Worm (Caenorhabditis elegans) whole organism, L1 larva: Measurements from ENCODE around the gene C48B4.11.
A peak's percentile ranks its signal among the peaks of the same experiment; 100 is the strongest.

ENCODE experiments used
- C16A3.4 ChIP-seq: fragments of 150-350 bp; optimal IDR thresholded peaks from 2 replicates; lab custom pipeline; 2014; ENCODE audit warnings: missing biosample characterization, missing genetic modification characterization
- F16B12.6 ChIP-seq: fragments of 150-350 bp; optimal IDR thresholded peaks from 2 replicates; lab custom pipeline; 2014; ENCODE audit warnings: missing biosample characterization, missing genetic modification characterization
- blmp-1 ChIP-seq: fragments of 150-350 bp; optimal IDR thresholded peaks from 2 replicates; lab custom pipeline; 2014; ENCODE audit warnings: missing biosample characterization, missing genetic modification characterization
- dpl-1 ChIP-seq, 3 experiments: fragments of 150-350 bp in 2 of 3; sonication (generic microtip) in 1 of 3; optimal IDR thresholded peaks; 2 replicates each; lab custom pipeline; 2014 to 2017; ENCODE audit warnings: missing biosample characterization in 3 of 3, missing genetic modification characterization in 3 of 3, missing genetic modification reagents in 3 of 3
- dsc-1 ChIP-seq: sonication (generic microtip); optimal IDR thresholded peaks from 2 replicates; lab custom pipeline; 2016; ENCODE audit warnings: mild to moderate bottlenecking, missing genetic modification characterization, missing compliant biosample characterization
- efl-1 ChIP-seq, 4 experiments: fragments of 150-350 bp; optimal IDR thresholded peaks in 3 of 4; peaks in 1 of 4; 1 replicate in 1 of 4; 2 replicates in 3 of 4; lab custom pipeline; 2014; ENCODE audit warnings: missing biosample characterization in 2 of 4, missing genetic modification characterization in 2 of 4, missing genetic modification reagents in 2 of 4
- efl-3 ChIP-seq: fragments of 200-800 bp; sonication (Bioruptor generic); optimal IDR thresholded peaks from 2 replicates; lab custom pipeline; 2018; ENCODE audit warnings: mild to moderate bottlenecking, missing genetic modification characterization, missing compliant biosample characterization
- elt-2 ChIP-seq: sonication (generic microtip); optimal IDR thresholded peaks from 2 replicates; lab custom pipeline; 2016; ENCODE audit warnings: missing genetic modification characterization, mild to moderate bottlenecking, inconsistent platforms, missing compliant biosample characterization, missing genetic modification reagents
- elt-3 ChIP-seq, 6 experiments: fragments of 150-350 bp in 1 of 6; sonication (generic microtip); optimal IDR thresholded peaks; 2 replicates each; lab custom pipeline; 2017 to 2018; ENCODE audit warnings: missing biosample characterization in 6 of 6, missing genetic modification characterization in 6 of 6, inconsistent platforms in 1 of 6
- fkh-8 ChIP-seq: sonication (generic microtip); optimal IDR thresholded peaks from 2 replicates; lab custom pipeline; 2016; ENCODE audit warnings: mild to moderate bottlenecking, missing genetic modification characterization, missing compliant biosample characterization
- fos-1 ChIP-seq: fragments of 150-350 bp; optimal IDR thresholded peaks from 2 replicates; lab custom pipeline; 2014; ENCODE audit warnings: missing biosample characterization, missing genetic modification characterization
- hlh-4 ChIP-seq: sonication (generic microtip); optimal IDR thresholded peaks from 2 replicates; lab custom pipeline; 2016; ENCODE audit warnings: mild to moderate bottlenecking, missing genetic modification characterization, missing compliant biosample characterization
- hpl-2 ChIP-seq: fragments of 150-350 bp; optimal IDR thresholded peaks from 2 replicates; lab custom pipeline; 2014; ENCODE audit warnings: missing biosample characterization, missing genetic modification reagents, missing genetic modification characterization
- irx-1 ChIP-seq: sonication (generic microtip); optimal IDR thresholded peaks from 2 replicates; lab custom pipeline; 2016; ENCODE audit warnings: missing genetic modification characterization, missing compliant biosample characterization
- isw-1 ChIP-seq: fragments of 200-800 bp; sonication (Bioruptor generic); IDR thresholded peaks from 2 replicates; pipeline ENCODE4 v1.3.6; 2022; ENCODE audit warnings: missing genetic modification characterization, missing compliant biosample characterization
- jun-1 ChIP-seq: fragments of 150-350 bp; optimal IDR thresholded peaks from 2 replicates; lab custom pipeline; 2014; ENCODE audit warnings: missing biosample characterization, missing genetic modification reagents, missing genetic modification characterization
- lin-14 ChIP-seq: fragments of 200-800 bp; sonication (Bioruptor generic); optimal IDR thresholded peaks from 2 replicates; lab custom pipeline; 2018; ENCODE audit warnings: mild to moderate bottlenecking, missing genetic modification characterization, moderate library complexity, missing compliant biosample characterization
- lin-15B ChIP-seq: fragments of 150-350 bp; sonication (generic microtip); optimal IDR thresholded peaks from 3 replicates; lab custom pipeline; 2014; ENCODE audit warnings: missing biosample characterization, missing genetic modification characterization
- lin-35 ChIP-seq, 2 experiments: fragments of 150-350 bp; optimal IDR thresholded peaks; 2 replicates each; lab custom pipeline; 2014; ENCODE audit warnings: missing biosample characterization in 2 of 2, missing genetic modification characterization in 2 of 2, missing genetic modification reagents in 2 of 2
- lin-39 ChIP-seq: fragments of 150-350 bp; optimal IDR thresholded peaks from 2 replicates; lab custom pipeline; 2014; ENCODE audit warnings: missing biosample characterization, missing genetic modification reagents, missing genetic modification characterization
- lir-3 ChIP-seq: sonication (generic microtip); optimal IDR thresholded peaks from 2 replicates; lab custom pipeline; 2016; ENCODE audit warnings: mild to moderate bottlenecking, missing genetic modification characterization, moderate library complexity, missing compliant biosample characterization; ENCODE audit not compliant: poor library complexity
- lsy-2 ChIP-seq, 2 experiments: fragments of 150-350 bp; optimal IDR thresholded peaks; 2 replicates each; lab custom pipeline; 2014; ENCODE audit warnings: missing biosample characterization in 2 of 2, missing genetic modification characterization in 2 of 2
- mab-9 ChIP-seq: fragments of 200-800 bp; sonication (Bioruptor generic); IDR thresholded peaks from 2 replicates; pipeline ENCODE4 v1.3.6; 2022; ENCODE audit warnings: missing genetic modification reagents, missing genetic modification characterization, missing compliant biosample characterization
- mef-2 ChIP-seq: fragments of 150-350 bp; optimal IDR thresholded peaks from 2 replicates; lab custom pipeline; 2014; ENCODE audit warnings: missing biosample characterization, missing genetic modification characterization
- mep-1 ChIP-seq: fragments of 150-350 bp; optimal IDR thresholded peaks from 2 replicates; lab custom pipeline; 2014; ENCODE audit warnings: missing biosample characterization, missing genetic modification characterization
- nhr-20 ChIP-seq: sonication (generic microtip); optimal IDR thresholded peaks from 2 replicates; lab custom pipeline; 2016; ENCODE audit warnings: mild to moderate bottlenecking, missing genetic modification characterization, missing compliant biosample characterization
- nhr-237 ChIP-seq: fragments of 150-350 bp; optimal IDR thresholded peaks from 2 replicates; lab custom pipeline; 2014; ENCODE audit warnings: missing biosample characterization, missing genetic modification characterization
- nhr-28 ChIP-seq: fragments of 150-350 bp; optimal IDR thresholded peaks from 2 replicates; lab custom pipeline; 2014; ENCODE audit warnings: missing biosample characterization, missing genetic modification characterization
- nhr-47 ChIP-seq: sonication (generic microtip); optimal IDR thresholded peaks from 2 replicates; lab custom pipeline; 2016; ENCODE audit warnings: mild to moderate bottlenecking, missing genetic modification characterization, moderate library complexity, missing compliant biosample characterization
- nhr-71 ChIP-seq: sonication (generic microtip); optimal IDR thresholded peaks from 2 replicates; lab custom pipeline; 2016; ENCODE audit warnings: mild to moderate bottlenecking, missing genetic modification characterization, moderate library complexity, missing compliant biosample characterization
- nhr-77 ChIP-seq: fragments of 150-350 bp; optimal IDR thresholded peaks from 2 replicates; lab custom pipeline; 2014; ENCODE audit warnings: missing biosample characterization, missing genetic modification characterization
- nhr-84 ChIP-seq: sonication (generic microtip); optimal IDR thresholded peaks from 2 replicates; lab custom pipeline; 2017; ENCODE audit warnings: missing biosample characterization, missing genetic modification characterization
- nhr-85 ChIP-seq: sonication (generic microtip); peaks from one replicate; lab custom pipeline; 2016; ENCODE audit warnings: missing genetic modification characterization, inconsistent platforms, missing compliant biosample characterization
- nhr-90 ChIP-seq: sonication (generic microtip); optimal IDR thresholded peaks from 2 replicates; lab custom pipeline; 2016; ENCODE audit warnings: mild to moderate bottlenecking, missing genetic modification characterization, missing compliant biosample characterization; ENCODE audit not compliant: poor library complexity
- pqm-1 ChIP-seq: sonication (generic microtip); optimal IDR thresholded peaks from 3 replicates; lab custom pipeline; 2017; ENCODE audit warnings: missing biosample characterization, missing genetic modification characterization
- rnt-1 ChIP-seq: sonication (generic microtip); optimal IDR thresholded peaks from 2 replicates; lab custom pipeline; 2016; ENCODE audit warnings: mild to moderate bottlenecking, missing genetic modification characterization, moderate library complexity, missing compliant biosample characterization
- sox-4 ChIP-seq: sonication (generic microtip); optimal IDR thresholded peaks from 2 replicates; lab custom pipeline; 2016; ENCODE audit warnings: missing genetic modification characterization, missing compliant biosample characterization
- sptf-1 ChIP-seq: fragments of 150-350 bp; optimal IDR thresholded peaks from 2 replicates; lab custom pipeline; 2014; ENCODE audit warnings: missing biosample characterization, missing genetic modification characterization
- swsn-7 ChIP-seq: sonication (generic microtip); optimal IDR thresholded peaks from 2 replicates; lab custom pipeline; 2016; ENCODE audit warnings: missing genetic modification characterization, missing compliant biosample characterization
- tbx-2 ChIP-seq: sonication (generic microtip); optimal IDR thresholded peaks from 2 replicates; lab custom pipeline; 2016; ENCODE audit warnings: missing genetic modification characterization, missing compliant biosample characterization
- tlp-1 ChIP-seq: fragments of 150-350 bp; optimal IDR thresholded peaks from 2 replicates; lab custom pipeline; 2014; ENCODE audit warnings: missing biosample characterization, missing genetic modification characterization
- unc-30 ChIP-seq: sonication (generic microtip); optimal IDR thresholded peaks from 2 replicates; lab custom pipeline; 2017; ENCODE audit warnings: missing biosample characterization, missing genetic modification characterization
- unc-86 ChIP-seq: sonication (generic microtip); optimal IDR thresholded peaks from 2 replicates; lab custom pipeline; 2016; ENCODE audit warnings: missing genetic modification characterization, missing compliant biosample characterization
- unc-98 ChIP-seq: fragments of 200-800 bp; sonication (Bioruptor generic); IDR thresholded peaks from 2 replicates; pipeline ENCODE4 v1.3.6; 2022; ENCODE audit warnings: missing genetic modification characterization, missing compliant biosample characterization
- vab-15 ChIP-seq: sonication (generic microtip); optimal IDR thresholded peaks from 2 replicates; lab custom pipeline; 2017; ENCODE audit warnings: missing genotype, mild to moderate bottlenecking, missing genetic modification characterization, missing compliant biosample characterization
- xbp-1 ChIP-seq: sonication (generic microtip); optimal IDR thresholded peaks from 2 replicates; lab custom pipeline; 2016; ENCODE audit warnings: missing genetic modification characterization, missing compliant biosample characterization
- zip-4 ChIP-seq: fragments of 200-800 bp; sonication (Bioruptor generic); optimal IDR thresholded peaks from 2 replicates; lab custom pipeline; 2018; ENCODE audit warnings: mild to moderate bottlenecking, missing genetic modification characterization, moderate library complexity, missing compliant biosample characterization
- ztf-11 ChIP-seq, 2 experiments: sonication (generic microtip); optimal IDR thresholded peaks; 2 replicates each; lab custom pipeline; 2016 to 2017; ENCODE audit warnings: missing genetic modification characterization in 2 of 2, missing biosample characterization in 1 of 2, missing compliant biosample characterization in 1 of 2

The C48B4.11 gene

DNA sequence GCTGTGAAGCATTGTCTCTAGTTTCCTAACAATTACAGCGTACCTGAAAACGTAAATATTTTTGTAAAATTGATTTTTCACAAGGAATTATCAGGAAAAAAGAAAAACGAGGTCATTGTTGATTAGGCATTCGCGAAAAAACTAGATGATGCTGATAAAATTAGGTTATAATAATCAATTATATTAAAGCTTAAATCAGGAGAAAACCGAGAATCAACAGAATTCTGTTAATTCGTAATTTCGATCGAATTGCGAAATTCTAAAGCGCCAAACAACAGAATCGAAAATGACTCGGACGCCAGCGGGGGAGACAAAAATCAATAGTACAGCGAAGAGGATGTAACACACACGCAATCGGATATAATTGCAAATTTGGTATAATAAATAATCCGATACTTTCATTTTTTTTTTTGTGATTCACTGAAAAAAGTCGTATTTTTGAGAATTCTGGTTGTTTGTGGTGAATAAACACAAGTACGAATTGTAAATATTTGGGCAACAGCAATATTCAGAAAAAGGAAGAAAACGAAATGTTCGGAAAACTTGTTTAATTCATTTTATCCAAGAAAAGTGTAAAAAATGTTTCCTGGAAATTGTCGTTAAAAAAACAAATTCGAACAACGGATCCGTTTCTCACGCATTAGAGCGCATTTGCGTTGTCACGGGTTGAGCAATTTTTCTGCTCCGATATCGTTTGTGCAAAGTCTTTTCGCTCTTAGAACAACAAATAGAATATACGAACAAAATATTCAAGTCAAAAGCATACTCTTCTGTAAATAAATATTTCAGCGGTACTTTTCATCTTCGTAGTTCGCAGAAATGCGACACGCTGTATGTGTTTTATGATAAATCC is 14.3 kb upstream of the C48B4.11 start, which contains the start of gene ced-7:
Gene ced-7 (minus strand): TSS at position 51 of the 853 bp plus-strand sequence.
- TF ChIP-seq nhr-71 = peak; percentile 46
- TF ChIP-seq nhr-85 = peak; percentile 14
- peak; percentile 57 for TF ChIP-seq blmp-1 (tag; lab: Kevin White, UChicago)
- peak; percentile 15 to 37 for TF ChIP-seq lin-35 (GFP tag; optimal IDR thresholded peaks at IDR 0.05; lab: Kevin White, UChicago)
- TF ChIP-seq lin-14 (GFP tag; lab: Kevin White, UChicago) = peak; percentile 74
- no peak for TF ChIP-seq nhr-84 (tag; lab: Kevin White, UChicago)
- TF ChIP-seq dpl-1 (GFP tag; optimal IDR thresholded peaks at IDR 0.05; lab: Kevin White, UChicago) = peak in 2 of 3 experiments; percentile 4 to 52
- peak; percentile 75 for TF ChIP-seq fkh-8 (tag; lab: Kevin White, UChicago)
- TF ChIP-seq unc-30 (tag; lab: Kevin White, UChicago) = no peak
- peak; percentile 22 for TF ChIP-seq unc-86
- peak; percentile 9 for TF ChIP-seq nhr-20 (tag; lab: Kevin White, UChicago)
- peak; percentile 42 for TF ChIP-seq C16A3.4
- no peak for TF ChIP-seq vab-15 (tag; lab: Kevin White, UChicago)
- TF ChIP-seq F16B12.6 (tag; lab: Kevin White, UChicago) = peak; percentile 8
- TF ChIP-seq nhr-47 = peak; percentile 11
- TF ChIP-seq mep-1 (tag; lab: Kevin White, UChicago) = no peak
- TF ChIP-seq lsy-2 (tag; optimal IDR thresholded peaks at IDR 0.05; lab: Kevin White, UChicago) = peak; percentile 26 to 52
- TF ChIP-seq efl-1 (optimal IDR thresholded peaks at IDR 0.05; lab: Kevin White, UChicago) = peak; percentile 30 to 39
- peak; percentile 49 to 92 for TF ChIP-seq efl-1 (GFP tag; optimal IDR thresholded peaks at IDR 0.05 in 1 of 2; lab: Kevin White, UChicago)

DNA sequence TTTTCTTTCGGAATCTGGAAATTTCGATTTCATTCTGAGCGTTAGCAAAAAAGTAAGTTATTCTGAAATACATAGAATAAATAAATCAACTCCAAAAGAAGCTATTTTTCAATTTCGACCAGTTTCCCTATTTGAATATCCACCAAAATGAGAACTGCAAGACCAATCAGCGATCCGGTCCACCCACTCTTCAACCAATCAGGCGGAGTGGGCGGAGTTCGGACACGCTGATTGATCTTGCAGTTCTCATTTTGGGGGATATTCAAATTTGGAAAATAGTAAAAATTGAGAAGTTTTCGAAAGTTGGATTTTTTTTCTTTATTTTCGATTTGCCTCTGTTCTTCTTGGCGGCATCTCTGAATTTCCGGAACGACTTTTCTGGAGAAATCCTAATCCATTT is 5.0 kb upstream of the C48B4.11 start:
- TF ChIP-seq isw-1 (GFP tag; lab: Robert Waterston, UW) (no peak), hpl-2 (no peak), mef-2 (tag; lab: Kevin White, UChicago) (no peak), unc-86 (no peak), irx-1 (tag; lab: Kevin White, UChicago) (no peak), sox-4 (tag; lab: Kevin White, UChicago) (no peak), tbx-2 (tag; lab: Kevin White, UChicago) (peak; percentile 3), efl-3 (GFP tag; lab: Kevin White, UChicago) (no peak), ztf-11 (tag; optimal IDR thresholded peaks at IDR 0.05; lab: Kevin White, UChicago) (no peak), lin-15B (peak; percentile 9), dsc-1 (no peak), jun-1 (tag; lab: Kevin White, UChicago) (no peak), efl-1 (optimal IDR thresholded peaks at IDR 0.05; lab: Kevin White, UChicago) (peak in 1 of 2 experiments; percentile 81), efl-1 (GFP tag; optimal IDR thresholded peaks at IDR 0.05 in 1 of 2; lab: Kevin White, UChicago) (peak; percentile 84 to 98), pqm-1 (tag; lab: Kevin White, UChicago) (no peak), zip-4 (GFP tag; lab: Kevin White, UChicago) (no peak), nhr-85 (no peak), swsn-7 (tag; lab: Kevin White, UChicago) (no peak), rnt-1 (no peak), hlh-4 (tag; lab: Kevin White, UChicago) (no peak), nhr-237 (no peak), elt-2 (tag; lab: Kevin White, UChicago) (no peak), fos-1 (tag; lab: Kevin White, UChicago) (no peak), lir-3 (tag; lab: Kevin White, UChicago) (no peak), lin-39 (no peak), xbp-1 (tag; lab: Kevin White, UChicago) (peak; percentile 78), nhr-28 (tag; lab: Kevin White, UChicago) (no peak), lsy-2 (tag; optimal IDR thresholded peaks at IDR 0.05; lab: Kevin White, UChicago) (peak in 1 of 2 experiments; percentile 59), tlp-1 (no peak), dpl-1 (GFP tag; optimal IDR thresholded peaks at IDR 0.05; lab: Kevin White, UChicago) (peak; percentile 66 to 77 (median 75)), lin-14 (GFP tag; lab: Kevin White, UChicago) (no peak), elt-3 (tag; optimal IDR thresholded peaks at IDR 0.05; lab: Kevin White, UChicago) (no peak), nhr-71 (no peak), nhr-77 (tag; lab: Kevin White, UChicago) (no peak), sptf-1 (tag; lab: Kevin White, UChicago) (no peak), F16B12.6 (tag; lab: Kevin White, UChicago) (no peak), nhr-90 (tag; lab: Kevin White, UChicago) (no peak), mab-9 (GFP tag; lab: Robert Waterston, UW) (no peak), unc-98 (GFP tag; lab: Robert Waterston, UW) (no peak), nhr-20 (tag; lab: Kevin White, UChicago) (no peak)
